Fruit fly (Drosophila melanogaster): ENCODE results near the gene CG14431.

Gene CG14431

DNA sequence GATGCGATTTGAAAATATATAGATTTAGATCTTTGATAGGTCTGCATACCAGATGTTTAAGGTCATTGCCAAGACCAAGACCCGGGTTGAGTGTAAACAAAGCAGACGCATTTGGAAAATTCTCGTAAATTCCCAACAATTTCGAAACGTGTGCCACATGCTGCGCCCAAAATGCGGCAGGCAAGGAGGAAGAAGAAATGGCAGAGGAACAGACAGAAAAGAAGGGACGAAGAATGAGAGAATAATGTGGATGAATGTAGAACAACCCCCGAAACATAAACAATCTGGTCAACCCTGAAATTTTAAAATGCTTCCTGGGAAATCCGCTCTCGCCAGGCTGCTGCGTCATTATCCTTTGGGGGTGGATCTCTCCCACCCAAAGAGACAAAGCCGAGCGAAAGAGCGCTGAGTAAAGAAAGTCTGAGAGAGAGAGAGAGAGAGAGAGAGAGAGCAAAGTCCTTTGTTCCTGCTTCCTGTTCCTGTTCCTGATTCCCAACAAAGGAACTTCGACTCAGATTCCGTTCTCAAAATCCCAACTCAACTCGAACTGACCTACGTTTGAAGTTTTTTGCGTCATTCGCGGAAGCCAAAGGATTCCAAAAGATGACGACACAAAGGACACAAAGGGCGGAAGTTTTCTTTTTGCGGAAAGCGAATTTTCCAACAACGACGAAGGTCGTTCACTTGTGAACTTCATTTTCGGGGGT is 80.7 kb downstream of the CG14431 start:
- TF ChIP-seq CG8478 (optimal IDR thresholded peaks at IDR 0.05), result no peak
- no peak for TF ChIP-seq CTCF (optimal IDR thresholded peaks at IDR 0.05)

DNA sequence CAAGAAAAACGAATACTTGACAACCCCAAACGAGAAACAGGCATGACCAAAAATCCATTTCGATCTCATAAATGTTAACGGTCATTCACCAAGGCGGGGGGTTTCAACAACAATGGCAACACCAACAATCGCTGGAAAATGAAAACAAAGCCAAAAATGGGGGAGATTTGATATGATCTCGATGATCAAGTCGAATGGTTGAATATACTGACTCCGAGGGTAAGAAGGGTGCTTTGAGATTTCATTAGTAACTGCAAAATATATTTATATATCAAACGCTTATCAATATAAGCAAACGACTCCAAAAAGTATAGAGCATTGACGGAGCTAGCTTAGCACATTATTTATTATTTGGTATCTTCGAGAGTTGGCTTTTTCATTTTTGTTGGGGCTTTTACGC is 82.0 kb downstream of the CG14431 start:
- TF ChIP-seq CTCF (optimal IDR thresholded peaks at IDR 0.05), result no peak

DNA sequence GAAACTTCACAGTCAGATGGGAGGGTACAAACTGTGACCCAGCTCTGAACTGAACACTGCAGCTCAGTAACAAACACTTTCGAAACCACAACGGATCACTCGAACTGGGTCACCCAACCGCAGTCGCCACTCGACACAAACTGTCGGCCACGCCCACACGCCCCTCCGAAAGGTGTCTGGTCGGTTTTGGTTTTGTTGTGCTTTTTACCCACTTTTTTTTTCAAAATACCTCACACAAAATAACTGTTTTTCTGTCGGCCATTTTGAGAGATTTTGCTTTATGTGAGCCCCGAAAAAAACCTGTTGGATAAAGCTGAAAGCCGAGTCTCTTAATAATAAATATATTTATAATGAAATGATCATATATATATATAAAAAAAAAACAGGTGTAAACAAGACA is 83.2 kb downstream of the CG14431 start, which contains the start of gene ogre:
Gene ogre (minus strand): TSS at position 33 of the 400 bp plus-strand sequence.
- TF ChIP-seq CG8478 (optimal IDR thresholded peaks at IDR 0.05) (no peak), CTCF (optimal IDR thresholded peaks at IDR 0.05) (no peak)

DNA sequence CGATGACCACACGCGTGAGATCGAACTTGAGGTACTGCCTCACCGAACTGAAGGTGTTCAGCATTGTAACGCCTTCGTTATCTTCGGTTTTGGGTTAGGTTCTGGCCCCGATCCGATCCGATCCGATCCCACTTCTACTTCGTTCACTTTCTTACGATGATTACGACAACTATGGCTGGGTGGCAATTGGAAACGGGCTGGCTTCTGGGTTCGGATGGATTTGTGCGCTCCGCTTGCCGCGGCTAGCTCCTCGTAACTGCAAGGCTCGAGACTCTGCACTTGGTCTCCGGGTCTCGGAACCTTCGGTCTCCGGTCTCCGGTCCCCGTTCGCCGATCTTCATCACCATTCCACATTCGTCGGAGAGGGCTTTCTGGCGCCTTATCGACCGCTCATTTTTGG is 85.3 kb downstream of the CG14431 start, which contains the start of gene Inx7:
Gene Inx7 (minus strand): TSS at position 263 of the 400 bp plus-strand sequence.
- no peak for TF ChIP-seq CG8478 (optimal IDR thresholded peaks at IDR 0.05)
- TF ChIP-seq CTCF (optimal IDR thresholded peaks at IDR 0.05), result no peak

DNA sequence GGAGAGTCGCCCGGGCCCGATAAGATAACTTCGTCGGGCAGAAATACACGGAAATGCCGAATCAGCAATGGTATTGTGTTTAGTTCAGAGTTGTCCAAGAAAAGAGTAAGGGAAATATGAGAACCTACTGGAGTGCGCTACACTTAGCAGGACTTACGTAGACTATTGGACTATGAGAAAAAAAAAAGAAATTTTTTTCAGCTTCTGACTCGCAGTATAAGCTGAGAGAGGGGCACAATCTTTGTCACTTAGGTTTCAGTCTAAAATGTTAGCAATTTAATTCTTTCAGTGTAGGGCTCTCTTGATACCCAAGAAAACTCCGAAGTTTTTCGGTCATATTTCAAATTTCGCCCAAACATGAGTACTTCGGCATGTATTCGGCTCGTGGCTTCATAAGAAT is 85.7 kb downstream of the CG14431 start:
- TF ChIP-seq CG8478 (optimal IDR thresholded peaks at IDR 0.05) (no peak), CTCF (optimal IDR thresholded peaks at IDR 0.05) (no peak)

DNA sequence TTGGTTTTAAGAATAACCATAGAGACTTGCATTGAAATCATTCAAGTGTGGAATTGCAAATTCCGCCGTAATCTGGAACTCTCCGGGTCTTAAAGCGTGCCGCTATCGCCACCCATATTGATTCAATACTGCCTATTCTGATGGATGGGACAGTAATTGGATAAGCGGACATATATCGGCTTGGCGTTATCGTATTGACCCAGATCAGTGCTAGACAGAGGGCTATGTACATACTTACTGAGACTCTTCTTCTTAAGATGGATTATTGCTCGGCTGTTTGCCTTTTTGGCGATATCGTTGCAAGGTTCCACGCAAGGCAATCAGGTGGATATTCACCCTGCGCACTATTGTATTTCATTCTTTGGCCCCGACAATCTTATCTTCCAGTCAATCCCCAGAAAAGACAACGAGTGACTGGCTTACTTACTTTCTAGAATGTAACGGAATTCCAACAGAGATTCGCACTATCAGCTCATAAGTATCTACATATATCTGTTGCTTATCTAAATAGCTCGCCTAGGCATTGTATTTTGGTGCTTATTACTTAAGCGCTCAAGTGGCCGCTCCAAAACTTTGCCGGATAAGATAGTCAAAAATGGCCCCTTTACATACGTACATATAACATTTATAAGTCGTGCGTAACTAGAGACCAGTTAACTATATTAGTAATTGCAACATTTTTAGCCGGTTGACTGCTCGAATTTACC is 86.5 kb downstream of the CG14431 start:
- TF ChIP-seq CTCF (optimal IDR thresholded peaks at IDR 0.05) (no peak), CG8478 (optimal IDR thresholded peaks at IDR 0.05) (no peak)

DNA sequence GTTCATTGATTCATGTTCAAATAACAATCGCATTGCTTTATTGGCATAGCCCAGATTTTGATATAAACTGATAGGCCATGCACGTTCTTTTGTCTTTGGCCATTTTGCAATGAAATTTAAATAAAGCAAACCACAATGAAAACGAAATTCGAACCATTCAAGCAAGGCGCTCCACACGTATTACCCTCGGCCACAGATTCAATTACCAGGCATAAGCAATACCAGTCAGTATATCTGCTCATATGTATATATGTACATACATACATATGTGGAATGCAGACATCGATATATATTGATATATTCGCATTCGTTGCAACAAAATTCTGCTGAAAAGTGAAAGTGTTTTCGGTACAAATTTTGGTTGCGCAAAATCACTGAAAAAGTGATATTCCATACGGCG is 87.2 kb downstream of the CG14431 start:
- no peak for TF ChIP-seq CTCF (optimal IDR thresholded peaks at IDR 0.05)
- TF ChIP-seq CG8478 (optimal IDR thresholded peaks at IDR 0.05), result no peak

DNA sequence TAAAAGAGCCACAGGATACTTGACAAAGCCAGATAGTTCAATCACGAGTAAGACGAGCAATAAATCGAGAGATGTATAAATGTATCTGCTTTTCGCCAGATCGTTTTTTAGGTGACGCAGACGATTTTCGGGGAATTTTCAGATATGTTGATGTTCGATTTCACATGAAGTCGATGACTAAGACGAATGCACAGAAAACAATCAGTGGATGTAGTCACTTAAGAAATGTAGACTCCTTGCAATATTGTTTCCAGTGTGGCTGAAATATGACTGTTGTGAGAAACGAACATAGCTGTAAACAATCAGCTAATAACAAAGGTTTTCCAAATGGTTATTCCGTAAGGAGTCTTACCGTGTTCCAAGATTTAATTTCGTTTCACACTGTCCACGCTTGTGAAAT is 88.1 kb downstream of the CG14431 start:
- TF ChIP-seq CTCF (optimal IDR thresholded peaks at IDR 0.05), result no peak
- TF ChIP-seq CG8478 (optimal IDR thresholded peaks at IDR 0.05), result no peak

DNA sequence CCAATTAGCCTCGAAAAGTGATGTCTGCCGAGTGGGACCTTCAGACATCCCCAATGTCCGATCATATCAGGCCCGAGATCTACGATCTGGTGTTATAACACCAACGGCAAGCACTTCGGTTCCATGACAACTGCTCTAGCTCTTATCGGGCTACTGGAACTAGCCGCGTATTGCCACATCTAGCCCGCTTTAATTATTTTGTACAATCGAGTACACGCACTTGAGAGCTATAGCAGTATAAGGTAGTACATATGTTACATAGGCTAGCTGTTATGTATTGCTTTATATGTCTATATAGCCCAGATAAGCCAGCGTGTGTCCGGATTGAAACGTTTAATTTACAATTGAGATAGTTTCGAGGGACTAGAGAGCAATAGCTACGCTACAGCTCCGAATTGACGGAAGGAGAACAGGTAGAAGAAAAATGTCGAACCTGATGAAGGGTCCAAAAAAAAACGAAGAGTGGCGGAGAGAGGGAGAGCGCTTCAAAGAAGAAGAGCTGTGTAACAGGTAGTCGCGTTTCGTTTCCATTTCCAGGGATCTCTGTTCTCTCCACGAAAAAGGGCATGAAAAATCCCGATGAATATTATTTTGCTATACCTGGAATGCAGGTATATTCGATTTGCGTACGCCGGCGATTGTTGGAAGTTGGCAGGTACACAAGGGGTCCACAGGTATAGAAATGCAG is 89.0 kb downstream of the CG14431 start:
- no peak for TF ChIP-seq CTCF (optimal IDR thresholded peaks at IDR 0.05)
- no peak for TF ChIP-seq CG8478 (optimal IDR thresholded peaks at IDR 0.05)

DNA sequence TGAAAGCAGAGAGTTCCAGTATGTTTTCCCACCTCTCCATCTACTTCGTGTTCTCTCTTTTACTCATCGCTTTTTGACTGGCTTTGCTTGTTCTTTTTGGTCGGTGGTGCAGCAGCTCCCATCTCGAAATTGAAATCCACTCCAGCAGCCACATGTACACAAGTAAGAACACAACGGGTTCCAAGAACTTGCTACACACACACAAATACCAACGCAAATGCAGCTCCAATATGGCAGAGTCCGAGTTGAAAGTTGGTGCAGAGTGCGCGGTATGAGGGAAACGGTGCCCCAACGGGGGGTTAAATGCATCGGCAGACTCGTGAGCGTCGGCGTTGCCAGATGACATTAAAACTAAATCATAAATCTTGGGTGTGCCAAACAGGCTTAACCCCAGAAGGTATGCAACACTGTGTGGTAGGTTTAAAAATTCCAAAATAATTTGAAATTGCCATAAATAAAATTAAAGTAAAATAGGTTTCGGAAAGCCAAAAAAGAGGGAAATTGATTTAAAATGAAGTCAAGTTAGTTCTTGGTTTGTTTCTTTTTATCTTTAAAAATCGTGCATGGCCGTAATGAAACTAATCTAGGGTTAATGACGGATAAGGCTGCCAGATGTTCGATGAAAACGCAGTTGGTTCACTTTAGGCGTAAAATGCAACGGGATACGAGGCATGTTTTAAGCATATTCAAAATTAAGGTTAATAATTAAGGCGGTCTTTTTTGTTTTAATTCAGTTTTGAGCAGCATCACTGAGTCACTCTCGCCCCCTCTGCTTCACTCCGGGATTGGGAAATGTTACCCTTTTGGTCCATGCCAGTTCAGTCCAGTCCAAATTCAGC is 89.8 kb downstream of the CG14431 start:
- TF ChIP-seq CG8478 (optimal IDR thresholded peaks at IDR 0.05) (no peak), CTCF (optimal IDR thresholded peaks at IDR 0.05) (no peak)

DNA sequence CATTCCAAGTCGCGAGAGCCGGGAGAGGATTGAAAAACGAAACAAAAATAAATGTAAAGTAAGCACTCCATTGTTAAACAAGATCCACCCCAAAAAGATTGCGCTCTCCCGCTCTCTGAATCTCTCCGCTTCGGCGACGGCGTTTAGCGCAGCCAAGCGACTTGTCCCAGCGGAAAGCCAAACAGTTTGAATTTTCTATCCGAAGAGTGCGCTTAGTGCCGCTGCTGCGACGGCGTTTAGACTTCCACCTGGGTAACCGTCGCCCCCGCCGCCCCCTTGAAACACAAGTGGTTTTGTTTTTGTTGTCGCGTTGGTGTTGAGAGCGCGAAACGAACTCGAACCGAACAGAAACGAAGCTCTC is 90.4 kb downstream of the CG14431 start, which contains the start of gene Inx2:
Gene Inx2 (plus strand): TSS at position 181 of the 361 bp plus-strand sequence.
- TF ChIP-seq CTCF (optimal IDR thresholded peaks at IDR 0.05), result no peak
- TF ChIP-seq CG8478 (optimal IDR thresholded peaks at IDR 0.05), result no peak

DNA sequence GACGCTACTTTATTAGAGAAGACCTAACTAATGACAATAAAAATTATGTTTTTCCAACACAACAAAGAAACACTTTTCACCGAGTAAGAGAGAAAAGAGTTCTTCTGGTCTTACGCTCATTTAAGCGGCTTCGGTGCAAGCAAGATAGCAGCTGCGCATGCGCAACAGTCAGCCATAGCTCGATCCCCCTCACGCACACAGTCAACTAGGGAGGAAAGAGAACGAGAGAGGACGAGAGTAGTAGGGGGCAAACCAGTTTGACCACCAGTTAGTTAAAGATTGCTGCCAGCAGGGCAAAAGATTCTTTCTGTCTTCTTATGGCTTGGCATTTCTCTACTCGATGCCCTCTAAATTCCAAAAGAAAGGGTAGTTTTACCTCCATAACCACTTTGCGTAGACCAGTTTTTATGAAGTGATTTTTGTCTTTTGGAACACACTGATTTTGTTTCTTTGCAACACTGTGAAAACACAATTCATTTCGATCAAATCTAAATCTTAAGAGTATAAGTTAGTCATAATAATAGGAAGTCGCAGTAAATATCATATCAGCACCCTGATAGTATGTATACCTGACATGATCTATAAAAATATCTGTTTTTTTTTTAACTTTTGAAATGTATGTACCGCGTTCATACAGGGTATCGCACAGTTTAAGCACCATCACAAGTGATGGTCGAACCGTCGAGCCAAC is 92.5 kb downstream of the CG14431 start:
- TF ChIP-seq CTCF (optimal IDR thresholded peaks at IDR 0.05) (no peak), CG8478 (optimal IDR thresholded peaks at IDR 0.05) (no peak)

DNA sequence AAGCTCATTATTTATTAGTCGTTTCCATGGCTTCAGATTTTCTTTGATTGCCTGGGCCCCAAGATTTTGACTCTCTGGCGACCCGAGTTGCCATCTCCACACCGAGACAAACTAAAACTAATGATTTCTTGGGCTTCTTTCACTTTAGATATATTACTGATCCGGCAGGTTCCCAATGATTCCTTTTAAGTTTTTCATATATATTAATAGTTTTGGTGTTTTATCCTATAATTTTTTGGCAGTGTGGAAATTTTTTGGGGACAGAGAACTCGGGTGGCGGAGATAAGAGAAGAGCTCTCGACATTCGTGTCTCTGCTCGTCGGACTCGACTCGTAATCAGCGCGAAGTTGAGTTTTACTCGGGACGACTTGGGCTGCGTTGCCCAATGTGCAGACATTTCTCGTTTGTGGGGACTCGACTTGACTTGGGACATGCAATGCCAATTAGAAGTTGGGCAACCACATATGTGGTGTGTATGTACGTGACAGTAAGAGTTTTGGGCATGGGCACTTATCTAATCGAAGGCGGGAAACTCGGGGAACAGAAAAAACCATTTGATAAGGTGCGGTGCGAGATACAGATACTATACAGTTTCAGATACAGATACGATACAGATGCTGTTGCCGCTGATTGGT is 93.2 kb downstream of the CG14431 start:
- TF ChIP-seq CTCF (optimal IDR thresholded peaks at IDR 0.05), result no peak
- no peak for TF ChIP-seq CG8478 (optimal IDR thresholded peaks at IDR 0.05)
